Worm (Caenorhabditis elegans): Measurements from ENCODE around the gene T26C5.4.

T26C5.4 gene

ce11 chrII:9241610-9242009 lies 8.7 kb downstream of the T26C5.4 start:
- TF ChIP-seq chd-7 (tag; optimal IDR thresholded peaks at IDR 0.05) (no peak), mes-4 (tag; optimal IDR thresholded peaks at IDR 0.05) (no peak), Y53F4B.3 (GFP tag; IDR thresholded peaks at IDR 0.05) (no peak), dpff-1 (tag; optimal IDR thresholded peaks at IDR 0.05) (no peak), aptf-3 (GFP tag; IDR thresholded peaks at IDR 0.05) (no peak), nhr-27 (tag; optimal IDR thresholded peaks at IDR 0.05) (no peak), atf-7 (tag; optimal IDR thresholded peaks at IDR 0.05) (no peak), B0261.1 (tag; optimal IDR thresholded peaks at IDR 0.05) (no peak), ztf-22 (GFP tag; optimal IDR thresholded peaks at IDR 0.05) (no peak), hrde-1 (tag; optimal IDR thresholded peaks at IDR 0.05; ENCODE audit: borderline replicate concordance) (no peak), pbrm-1 (GFP tag; IDR thresholded peaks at IDR 0.05) (no peak)

- no peak for TF ChIP-seq mel-28 (tag; optimal IDR thresholded peaks at IDR 0.05; ENCODE audit: borderline replicate concordance)
- no peak for TF ChIP-seq lin-54 (GFP tag; optimal IDR thresholded peaks at IDR 0.05)
- TF ChIP-seq lsl-1 (GFP tag; optimal IDR thresholded peaks at IDR 0.05): no peak
- TF ChIP-seq ztf-18 (tag; optimal IDR thresholded peaks at IDR 0.05): no peak
- TF ChIP-seq egrh-3 (GFP tag; IDR thresholded peaks at IDR 0.05): no peak
- no peak for TF ChIP-seq tlf-1 (GFP tag; optimal IDR thresholded peaks at IDR 0.05)
- no peak for TF ChIP-seq tbx-9 (tag; optimal IDR thresholded peaks at IDR 0.05; ENCODE audit: borderline replicate concordance)
- TF ChIP-seq athp-1 (tag; optimal IDR thresholded peaks at IDR 0.05): no peak
- no peak for TF ChIP-seq ztf-3 (GFP tag; optimal IDR thresholded peaks at IDR 0.05)
- no peak for TF ChIP-seq let-526 (GFP tag; IDR thresholded peaks at IDR 0.05)
Measured at ce11 chrII:9237719-9238118, 12.6 kb downstream of the T26C5.4 start.

DNA sequence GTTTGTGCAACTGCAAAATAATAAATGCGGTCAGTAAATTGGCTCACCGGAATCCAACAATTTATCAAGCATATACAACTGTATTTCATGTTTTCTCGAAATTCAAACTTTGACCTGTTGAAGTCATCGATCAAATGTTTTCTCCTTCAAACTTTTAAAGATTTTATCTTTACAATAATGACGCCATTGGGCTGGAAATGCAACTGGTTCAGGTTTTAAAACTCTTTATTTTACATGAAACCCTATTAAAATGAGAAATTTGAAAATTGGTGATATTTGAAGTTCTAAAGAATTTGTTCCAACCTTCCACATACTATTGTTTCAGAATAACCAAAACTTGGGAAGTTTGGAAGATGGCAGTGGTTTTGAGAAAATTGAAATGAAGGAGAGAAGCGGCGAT lies 13.3 kb downstream of the T26C5.4 start:
- TF ChIP-seq ztf-25 (GFP tag; IDR thresholded peaks at IDR 0.05) (no peak), F10E7.11 (tag; optimal IDR thresholded peaks at IDR 0.05) (no peak), lsy-27 (tag; optimal IDR thresholded peaks at IDR 0.05; ENCODE audit: borderline replicate concordance, insufficient read depth) (no peak), repo-1 (tag; optimal IDR thresholded peaks at IDR 0.05) (no peak), snpc-1.3 (tag; optimal IDR thresholded peaks at IDR 0.05; ENCODE audit: insufficient read depth) (no peak)

DNA sequence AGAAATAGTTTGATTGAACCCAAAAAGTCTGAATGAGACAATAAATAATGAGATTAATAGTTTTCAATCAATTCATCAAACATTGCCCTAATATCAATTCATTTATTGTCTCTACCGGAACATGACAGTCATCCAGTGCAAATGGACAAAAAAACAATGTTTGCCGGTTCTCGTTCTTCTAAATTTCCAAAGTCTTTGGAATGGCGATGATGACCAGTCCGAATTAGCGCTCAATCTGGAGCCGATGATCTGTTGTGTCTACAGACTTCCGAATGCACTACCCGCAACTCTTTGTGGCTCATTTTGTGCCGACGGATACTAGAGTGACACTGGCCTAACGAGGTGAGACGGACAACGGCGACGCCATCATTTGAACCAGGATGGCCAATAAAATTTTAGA lies 14.0 kb downstream of the T26C5.4 start, which contains the start of gene T26C5.3:
T26C5.3 (plus strand) TSS at position 301 of the 400 bp plus-strand sequence.
- TF ChIP-seq lir-1 (GFP tag; conservative IDR thresholded peaks at IDR 0.05): no peak
- no peak for TF ChIP-seq tbx-9 (tag; optimal IDR thresholded peaks at IDR 0.05; ENCODE audit: borderline replicate concordance)
- no peak for TF ChIP-seq nhr-90 (tag; optimal IDR thresholded peaks at IDR 0.05)
- no peak for TF ChIP-seq F49E8.2 (tag; optimal IDR thresholded peaks at IDR 0.05; ENCODE audit: insufficient read depth)
- TF ChIP-seq ekl-4 (GFP tag; IDR thresholded peaks at IDR 0.05): no peak
- no peak for TF ChIP-seq F55B11.4 (tag; optimal IDR thresholded peaks at IDR 0.05; ENCODE audit: borderline replicate concordance, insufficient read depth)
- no peak for TF ChIP-seq let-607 (tag; optimal IDR thresholded peaks at IDR 0.05)
- no peak for TF ChIP-seq Y53G8AR.9 (GFP tag; conservative IDR thresholded peaks at IDR 0.05)
- TF ChIP-seq ceh-79 (tag; optimal IDR thresholded peaks at IDR 0.05): no peak
- TF ChIP-seq ztf-22 (GFP tag; optimal IDR thresholded peaks at IDR 0.05): no peak
- no peak for TF ChIP-seq ztf-26 (tag; optimal IDR thresholded peaks at IDR 0.05)
- no peak for TF ChIP-seq T07F8.4 (tag; optimal IDR thresholded peaks at IDR 0.05)
- no peak for TF ChIP-seq F57A8.1 (GFP tag; optimal IDR thresholded peaks at IDR 0.05)
- TF ChIP-seq ztf-6 (GFP tag; IDR thresholded peaks at IDR 0.05): no peak
